Worm (Caenorhabditis elegans) whole organism, midembryonic: ENCODE results near the gene btb-16.

Source experiments
- cog-1 ChIP-seq: sonication (generic microtip); optimal IDR thresholded peaks from 2 replicates; lab custom pipeline; 2016; ENCODE audit warnings: missing genetic modification characterization, missing compliant biosample characterization
- med-1 ChIP-seq: sonication (generic microtip); optimal IDR thresholded peaks from 2 replicates; lab custom pipeline; 2017; ENCODE audit warnings: missing genetic modification characterization, mild to moderate bottlenecking, missing compliant biosample characterization, antibody characterized with exemption, missing genetic modification reagents; ENCODE audit not compliant: insufficient read depth
- tab-1 ChIP-seq: fragments of 200-800 bp; sonication (Bioruptor generic); IDR thresholded peaks from 2 replicates; pipeline ENCODE4 v1.3.6; 2022; ENCODE audit warnings: missing genetic modification characterization, missing compliant biosample characterization
- ztf-23 ChIP-seq: fragments of 200-800 bp; sonication (Bioruptor generic); IDR thresholded peaks from 2 replicates; pipeline ENCODE4 v1.3.6; 2022; ENCODE audit warnings: missing genetic modification reagents, missing genetic modification characterization, missing compliant biosample characterization

DNA sequence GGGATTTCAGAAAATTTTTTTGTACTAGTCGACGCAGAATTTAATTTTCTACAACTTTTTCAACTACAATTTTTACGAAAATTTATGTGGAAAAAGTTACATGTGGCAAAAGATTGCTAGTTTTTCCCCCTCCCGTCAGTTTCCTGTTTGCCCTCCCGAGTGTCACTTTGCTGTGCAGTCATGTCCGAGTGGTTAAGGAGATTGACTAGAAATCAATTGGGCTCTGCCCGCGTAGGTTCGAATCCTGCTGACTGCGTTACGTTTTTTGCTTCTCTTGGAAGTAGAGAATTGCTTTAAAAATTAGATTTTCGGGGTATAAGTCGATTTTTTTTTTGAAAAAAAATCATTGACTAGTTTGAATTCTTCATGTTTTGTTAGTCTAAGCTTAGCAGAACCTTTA is 28.9 kb upstream of the btb-16 start:
- no peak for TF ChIP-seq med-1
- TF ChIP-seq tab-1 (GFP tag; lab: Robert Waterston, UW), result peak; percentile 68
- no peak for TF ChIP-seq ztf-23 (GFP tag; lab: Robert Waterston, UW)
- TF ChIP-seq cog-1 (tag; lab: Kevin White, UChicago), result no peak
